Worm (Caenorhabditis elegans) whole organism, L3 larva: ENCODE measurements around the gene scc-1.

Source experiments
- R02D3.7 ChIP-seq: fragments of 150-350 bp; optimal IDR thresholded peaks from 2 replicates; lab custom pipeline; 2014; ENCODE audit warnings: missing biosample characterization, missing genetic modification characterization
- ZK546.5 ChIP-seq: sonication (generic microtip); optimal IDR thresholded peaks from 2 replicates; lab custom pipeline; 2017; ENCODE audit warnings: missing biosample characterization, missing genetic modification characterization
- aly-2 ChIP-seq: fragments of 150-350 bp; optimal IDR thresholded peaks from 2 replicates; lab custom pipeline; 2014; ENCODE audit warnings: missing biosample characterization, missing genetic modification characterization
- ama-1 ChIP-seq: fragments of 150-350 bp; optimal IDR thresholded peaks from 2 replicates; lab custom pipeline; 2018
- ceh-16 ChIP-seq: sonication (generic microtip); optimal IDR thresholded peaks from 2 replicates; lab custom pipeline; 2017; ENCODE audit warnings: missing biosample characterization, missing genetic modification characterization
- ceh-28 ChIP-seq: fragments of 150-350 bp; optimal IDR thresholded peaks from 2 replicates; lab custom pipeline; 2014; ENCODE audit warnings: missing biosample characterization, missing genetic modification reagents, missing genetic modification characterization
- ceh-82 ChIP-seq: fragments of 150-350 bp; optimal IDR thresholded peaks from 2 replicates; lab custom pipeline; 2014; ENCODE audit warnings: missing biosample characterization, missing genetic modification characterization
- ceh-9 ChIP-seq: sonication (generic microtip); optimal IDR thresholded peaks from 2 replicates; lab custom pipeline; 2018; ENCODE audit warnings: missing biosample characterization, missing genetic modification characterization
- egl-27 ChIP-seq: sonication (generic microtip); optimal IDR thresholded peaks from 4 replicates; lab custom pipeline; 2017; ENCODE audit warnings: missing biosample characterization, missing genetic modification reagents, missing genetic modification characterization
- egl-5 ChIP-seq: fragments of 150-350 bp; optimal IDR thresholded peaks from 2 replicates; lab custom pipeline; 2017; ENCODE audit warnings: missing biosample characterization, missing genetic modification reagents, missing genetic modification characterization, inconsistent platforms
- elt-1 ChIP-seq: fragments of 150-350 bp; optimal IDR thresholded peaks from 2 replicates; lab custom pipeline; 2014; ENCODE audit warnings: missing biosample characterization, missing genetic modification characterization
- elt-2 ChIP-seq: sonication (generic microtip); optimal IDR thresholded peaks from 2 replicates; lab custom pipeline; 2016; ENCODE audit warnings: missing genetic modification reagents, mild to moderate bottlenecking, missing genetic modification characterization, missing compliant biosample characterization
- eor-1 ChIP-seq, 2 experiments: fragments of 150-350 bp; optimal IDR thresholded peaks; 2 replicates each; lab custom pipeline; 2014 to 2018; ENCODE audit warnings: missing biosample characterization in 2 of 2, missing genetic modification characterization in 2 of 2
- fkh-10 ChIP-seq: sonication (generic microtip); optimal IDR thresholded peaks from 2 replicates; lab custom pipeline; 2017; ENCODE audit warnings: missing biosample characterization, missing genetic modification reagents, missing genetic modification characterization
- fkh-2 ChIP-seq: fragments of 150-350 bp; optimal IDR thresholded peaks from 2 replicates; lab custom pipeline; 2014; ENCODE audit warnings: missing biosample characterization, missing genetic modification reagents, missing genetic modification characterization
- fos-1 ChIP-seq: fragments of 150-350 bp; optimal IDR thresholded peaks from 2 replicates; lab custom pipeline; 2014; ENCODE audit warnings: missing biosample characterization, missing genetic modification characterization
- jun-1 ChIP-seq: fragments of 150-350 bp; optimal IDR thresholded peaks from 2 replicates; lab custom pipeline; 2014; ENCODE audit warnings: missing biosample characterization, missing genetic modification reagents, missing genetic modification characterization
- lin-15B ChIP-seq: fragments of 150-350 bp; optimal IDR thresholded peaks from 2 replicates; lab custom pipeline; 2014; ENCODE audit warnings: missing biosample characterization, missing genetic modification characterization
- lin-39 ChIP-seq: fragments of 150-350 bp; optimal IDR thresholded peaks from 2 replicates; lab custom pipeline; 2018; ENCODE audit warnings: missing biosample characterization, missing genetic modification reagents, missing genetic modification characterization
- lsy-12 ChIP-seq: sonication (generic microtip); optimal IDR thresholded peaks from 2 replicates; lab custom pipeline; 2016; ENCODE audit warnings: mild to moderate bottlenecking, missing genetic modification characterization, missing compliant biosample characterization
- mdl-1 ChIP-seq: fragments of 150-350 bp; optimal IDR thresholded peaks from 2 replicates; lab custom pipeline; 2014; ENCODE audit warnings: missing biosample characterization, missing genetic modification characterization
- mml-1 ChIP-seq: fragments of 150-350 bp; sonication (generic microtip); optimal IDR thresholded peaks from 3 replicates; lab custom pipeline; 2014; ENCODE audit warnings: missing biosample characterization, missing genetic modification characterization
- nfya-1 ChIP-seq: sonication (generic microtip); optimal IDR thresholded peaks from 2 replicates; lab custom pipeline; 2017; ENCODE audit warnings: missing genetic modification characterization, mild to moderate bottlenecking, missing compliant biosample characterization, antibody characterized with exemption, moderate library complexity; ENCODE audit not compliant: insufficient read depth
- nhr-11 ChIP-seq: fragments of 150-350 bp; optimal IDR thresholded peaks from 2 replicates; lab custom pipeline; 2014; ENCODE audit warnings: missing biosample characterization, missing genetic modification characterization
- nhr-23 ChIP-seq: fragments of 150-350 bp; optimal IDR thresholded peaks from 2 replicates; lab custom pipeline; 2014; ENCODE audit warnings: missing biosample characterization, missing genetic modification reagents, missing genetic modification characterization
- nhr-25 ChIP-seq: sonication (generic microtip); optimal IDR thresholded peaks from 2 replicates; lab custom pipeline; 2017; ENCODE audit warnings: missing biosample characterization, missing genetic modification characterization
- nhr-43 ChIP-seq: sonication (generic microtip); optimal IDR thresholded peaks from 2 replicates; lab custom pipeline; 2016; ENCODE audit warnings: mild to moderate bottlenecking, missing genetic modification characterization, missing compliant biosample characterization; ENCODE audit not compliant: poor library complexity, severe bottlenecking
- nhr-67 ChIP-seq: fragments of 150-350 bp; optimal IDR thresholded peaks from 2 replicates; lab custom pipeline; 2014; ENCODE audit warnings: missing biosample characterization, missing genetic modification characterization
- nhr-76 ChIP-seq: fragments of 150-350 bp; sonication (generic microtip); optimal IDR thresholded peaks from 5 replicates; lab custom pipeline; 2014; ENCODE audit warnings: missing biosample characterization, missing genetic modification characterization
- nhr-77 ChIP-seq: fragments of 150-350 bp; optimal IDR thresholded peaks from 2 replicates; lab custom pipeline; 2014; ENCODE audit warnings: missing biosample characterization, missing genetic modification characterization
- pha-4 ChIP-seq: fragments of 150-350 bp; optimal IDR thresholded peaks from 2 replicates; lab custom pipeline; 2014; ENCODE audit warnings: missing biosample characterization, missing genetic modification reagents, missing genetic modification characterization
- pqm-1 ChIP-seq: fragments of 150-350 bp; optimal IDR thresholded peaks from 2 replicates; lab custom pipeline; 2017; ENCODE audit warnings: missing biosample characterization, missing genetic modification characterization, inconsistent platforms
- sea-2 ChIP-seq: fragments of 150-350 bp; sonication (generic microtip); optimal IDR thresholded peaks from 4 replicates; lab custom pipeline; 2014; ENCODE audit warnings: missing biosample characterization, missing genetic modification reagents, missing genetic modification characterization
- skn-1 ChIP-seq: fragments of 150-350 bp; optimal IDR thresholded peaks from 2 replicates; lab custom pipeline; 2014; ENCODE audit warnings: missing biosample characterization, missing genetic modification characterization
- snpc-4 ChIP-seq: fragments of 150-350 bp; optimal IDR thresholded peaks from 2 replicates; lab custom pipeline; 2014; ENCODE audit warnings: missing biosample characterization, missing genetic modification characterization
- tbx-2 ChIP-seq: sonication (generic microtip); optimal IDR thresholded peaks from 2 replicates; lab custom pipeline; 2016; ENCODE audit warnings: mild to moderate bottlenecking, missing genetic modification characterization, missing compliant biosample characterization
- unc-62 ChIP-seq: fragments of 150-350 bp; sonication (generic microtip); optimal IDR thresholded peaks from 4 replicates; lab custom pipeline; 2014; ENCODE audit warnings: missing biosample characterization, missing genetic modification reagents, missing genetic modification characterization
- zag-1 ChIP-seq: fragments of 150-350 bp; optimal IDR thresholded peaks from 2 replicates; lab custom pipeline; 2014; ENCODE audit warnings: missing biosample characterization, missing genetic modification characterization

The scc-1 gene

ce11 chrII:4698266-4698771 is at the start of gene scc-1, which contains the start of gene rpn-5:
Gene scc-1 (plus strand): TSS chrII:4698721.
Gene rpn-5 (minus strand): TSS chrII:4698427.
- TF ChIP-seq lin-39 (tag; lab: Kevin White, UChicago) (peak; percentile 68), nhr-23 (tag; lab: Kevin White, UChicago) (peak; percentile 87), lsy-12 (tag; lab: Kevin White, UChicago) (peak; percentile 69), pha-4 (tag; lab: Kevin White, UChicago) (peak; percentile 87), pqm-1 (tag; lab: Kevin White, UChicago) (peak; percentile 22), skn-1 (tag; lab: Kevin White, UChicago) (peak; percentile 99), snpc-4 (peak; percentile 49), nhr-43 (tag; lab: Kevin White, UChicago) (peak; percentile 72), egl-5 (tag; lab: Kevin White, UChicago) (peak; percentile 24), ceh-28 (tag; lab: Kevin White, UChicago) (peak; percentile 11), mdl-1 (tag; lab: Kevin White, UChicago) (no peak), aly-2 (no peak), egl-27 (tag; lab: Kevin White, UChicago) (no peak), lin-15B (tag; lab: Kevin White, UChicago) (peak; percentile 87), nhr-25 (tag; lab: Kevin White, UChicago) (peak; percentile 78), elt-2 (tag; lab: Kevin White, UChicago) (peak; percentile 41), ceh-16 (tag; lab: Kevin White, UChicago) (no peak), fkh-10 (peak; percentile 2), nfya-1 (tag; lab: Kevin White, UChicago) (peak; percentile 96), unc-62 (GFP tag; lab: Kevin White, UChicago) (no peak), R02D3.7 (tag; lab: Kevin White, UChicago) (peak; percentile 43)
- TF ChIP-seq, all 47 proteins: peak for 16

DNA sequence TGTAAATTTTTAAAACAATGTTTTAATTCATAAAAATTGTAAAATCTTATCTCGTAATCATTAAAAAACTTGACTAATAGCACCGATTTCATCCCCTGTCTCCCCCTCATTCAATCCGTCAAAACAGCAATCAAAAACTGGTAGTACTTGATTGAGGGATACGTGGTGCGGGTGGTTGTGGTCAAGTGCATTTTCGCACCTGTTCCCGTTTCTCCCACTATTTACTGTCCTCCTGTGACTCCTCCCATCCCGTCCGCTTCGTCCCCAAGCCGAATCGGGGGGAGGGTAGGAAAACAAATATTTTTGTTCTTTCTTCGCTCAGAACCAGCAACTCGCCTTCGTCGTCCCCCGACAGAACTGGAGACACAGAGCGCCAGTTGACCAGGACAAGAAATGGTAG is 49.7 kb upstream of the scc-1 start, which contains the start of gene lgc-27:
Gene lgc-27 (plus strand): TSS at position 301 of the 400 bp plus-strand sequence.
- no peak for TF ChIP-seq eor-1 (tag; optimal IDR thresholded peaks at IDR 0.05; lab: Kevin White, UChicago)
- TF ChIP-seq pha-4 (tag; lab: Kevin White, UChicago), result peak; percentile 16

- no peak for TF ChIP-seq fos-1 (tag; lab: Kevin White, UChicago)
- no peak for TF ChIP-seq nhr-23 (tag; lab: Kevin White, UChicago)
- TF ChIP-seq ZK546.5 (tag; lab: Kevin White, UChicago), result no peak
- TF ChIP-seq fkh-2 (tag; lab: Kevin White, UChicago), result no peak
- no peak for TF ChIP-seq nhr-25 (tag; lab: Kevin White, UChicago)
- TF ChIP-seq nhr-77 (tag; lab: Kevin White, UChicago), result no peak
- no peak for TF ChIP-seq eor-1 (tag; optimal IDR thresholded peaks at IDR 0.05; lab: Kevin White, UChicago)
- TF ChIP-seq mml-1 (tag; lab: Kevin White, UChicago), result no peak
- no peak for TF ChIP-seq tbx-2
- TF ChIP-seq elt-2 (tag; lab: Kevin White, UChicago), result no peak
- no peak for TF ChIP-seq jun-1 (tag; lab: Kevin White, UChicago)
- TF ChIP-seq ama-1 (lab: Kevin White, UChicago), result no peak
- no peak for TF ChIP-seq nhr-11
Observed at ce11 chrII:4650072-4650471, 48.4 kb upstream of the scc-1 start.

DNA sequence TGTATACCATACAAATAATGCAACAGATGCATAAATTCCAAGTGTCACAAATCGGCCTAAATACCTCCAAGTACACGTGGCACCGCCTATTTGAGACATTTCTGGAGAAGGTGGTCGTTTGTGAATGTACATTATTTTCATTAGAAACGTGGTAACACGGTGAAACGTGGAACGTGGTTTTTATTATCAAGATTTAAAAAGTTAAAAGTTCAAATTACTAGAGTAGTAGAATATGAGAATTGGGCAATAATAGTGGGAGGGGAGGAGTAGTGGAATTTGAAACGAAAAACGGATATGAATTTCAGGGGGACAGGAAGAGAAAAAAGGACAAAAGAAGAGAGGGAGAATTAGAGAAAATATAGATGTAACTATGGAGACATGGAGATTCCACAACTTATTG is 42.7 kb upstream of the scc-1 start, which contains the start of gene fut-6:
Gene fut-6 (minus strand): TSS at position 101 of the 400 bp plus-strand sequence.
- TF ChIP-seq sea-2 (GFP tag; lab: Kevin White, UChicago) (no peak), lsy-12 (tag; lab: Kevin White, UChicago) (no peak), zag-1 (tag; lab: Kevin White, UChicago) (no peak), skn-1 (tag; lab: Kevin White, UChicago) (no peak), ceh-16 (tag; lab: Kevin White, UChicago) (no peak), nhr-11 (no peak), nhr-25 (tag; lab: Kevin White, UChicago) (no peak), nfya-1 (tag; lab: Kevin White, UChicago) (no peak), nhr-67 (tag; lab: Kevin White, UChicago) (no peak), ZK546.5 (tag; lab: Kevin White, UChicago) (no peak), tbx-2 (no peak), ceh-9 (tag; lab: Kevin White, UChicago) (no peak), nhr-76 (no peak), elt-1 (tag; lab: Kevin White, UChicago) (no peak), ceh-82 (no peak)
- TF ChIP-seq, all 47 proteins: peak for 0
